Fruit fly (Drosophila melanogaster): ENCODE measurements around the gene Rh5.

DNA sequence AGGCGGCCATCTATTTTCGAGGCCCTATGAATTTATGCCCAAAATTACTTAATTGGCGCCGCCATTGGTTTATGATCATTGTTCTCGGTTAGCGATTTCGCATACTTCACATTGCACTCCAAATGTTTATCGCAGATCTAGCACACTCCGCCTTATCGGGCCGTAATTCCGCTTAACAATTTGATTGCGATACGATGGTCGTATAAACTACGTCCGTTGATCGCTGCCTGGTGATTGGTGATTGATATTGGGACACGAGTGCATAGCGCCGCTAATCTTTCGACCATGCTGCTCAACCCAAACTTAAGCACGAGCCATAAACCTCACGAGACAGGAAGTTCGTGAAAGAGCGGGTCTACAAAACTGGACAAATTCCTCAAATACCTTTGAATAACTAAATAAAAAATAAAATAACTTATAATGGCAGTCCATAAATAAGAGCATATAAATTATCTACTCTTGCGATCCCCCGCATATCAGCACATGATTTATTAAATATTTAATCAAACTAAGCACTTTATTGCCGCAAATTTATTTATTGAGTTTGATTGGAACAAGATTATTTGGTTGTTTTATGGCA, 22.7 kb downstream of the Rh5 start:
- TF ChIP-seq EcR (GFP tag; optimal IDR thresholded peaks at IDR 0.05), result no peak
- no peak for TF ChIP-seq D1 (tag; optimal IDR thresholded peaks at IDR 0.05)
- no peak for TF ChIP-seq rn (GFP tag; IDR thresholded peaks at IDR 0.05)
- TF ChIP-seq Snoo (tag; optimal IDR thresholded peaks at IDR 0.05), result no peak
- TF ChIP-seq CG10348 (GFP tag; IDR thresholded peaks at IDR 0.05), result no peak
- TF ChIP-seq fd96Ca (GFP tag; IDR thresholded peaks at IDR 0.05), result no peak
- no peak for TF ChIP-seq CG8159 (tag; optimal IDR thresholded peaks at IDR 0.05)
- TF ChIP-seq CG15710 (tag; optimal IDR thresholded peaks at IDR 0.05), result no peak
- no peak for TF ChIP-seq CG32121 (GFP tag; IDR thresholded peaks at IDR 0.05)
- TF ChIP-seq Pif1A (GFP tag; optimal IDR thresholded peaks at IDR 0.05), result no peak

All from whole organism, pupa.